Worm (Caenorhabditis elegans): ENCODE results near the gene R102.8.

- TF ChIP-seq dox-1 (GFP tag; IDR thresholded peaks at IDR 0.05) (no peak), him-1 (tag; optimal IDR thresholded peaks at IDR 0.05) (no peak), Y79H2A.3 (GFP tag; conservative IDR thresholded peaks at IDR 0.05) (no peak), ama-1 (optimal IDR thresholded peaks at IDR 0.05) (no peak), ama-1 (GFP tag; optimal IDR thresholded peaks at IDR 0.05) (no peak), athp-1 (tag; optimal IDR thresholded peaks at IDR 0.05) (no peak), dpl-1 (GFP tag; optimal IDR thresholded peaks at IDR 0.05) (no peak), nhr-80 (tag; optimal IDR thresholded peaks at IDR 0.05) (no peak), nfya-1 (tag; optimal IDR thresholded peaks at IDR 0.05; ENCODE audit: borderline replicate concordance, insufficient read depth) (no peak), sea-2 (GFP tag; IDR thresholded peaks at IDR 0.05) (no peak), Y67H2A.10 (GFP tag; conservative IDR thresholded peaks at IDR 0.05) (no peak), xnd-1 (tag; optimal IDR thresholded peaks at IDR 0.05) (no peak)
Observed at ce11 chrIV:10701866-10702458, 11.9 kb upstream of the R102.8 start.

Measured in whole organism, young adult.